Worm (Caenorhabditis elegans): ENCODE data around the gene F37B4.10.
A peak's percentile ranks its signal among the peaks of the same experiment; 100 is the strongest.

F37B4.10 gene

DNA sequence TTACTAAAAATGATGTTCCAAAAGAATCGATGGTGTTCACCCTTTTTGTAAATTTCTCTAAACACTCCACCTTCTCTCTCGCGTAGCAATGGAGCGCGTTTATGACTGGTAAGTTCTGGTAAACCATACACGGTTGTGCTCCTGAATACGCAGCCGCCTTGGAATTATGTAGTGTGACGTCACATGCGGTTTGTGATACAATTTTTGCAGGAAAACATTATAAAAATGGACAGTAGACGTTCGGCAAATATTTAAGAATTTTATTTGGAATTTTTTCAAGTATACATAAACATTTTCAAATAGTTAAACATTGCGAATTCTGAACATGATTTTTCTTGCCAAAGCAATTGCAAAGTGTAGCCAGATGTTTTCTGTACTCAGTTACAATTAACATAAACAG lies at the start of gene F37B4.10:
F37B4.10 (minus strand) TSS at position 101 of the 400 bp plus-strand sequence.
- no peak for TF ChIP-seq nhr-237 (tag; optimal IDR thresholded peaks at IDR 0.05)
- TF ChIP-seq nhr-12 (tag; optimal IDR thresholded peaks at IDR 0.05) = no peak
- TF ChIP-seq zip-8 (tag; optimal IDR thresholded peaks at IDR 0.05) = peak; percentile 31
- TF ChIP-seq mab-5 (tag; optimal IDR thresholded peaks at IDR 0.05) = no peak
- no peak for TF ChIP-seq flh-1 (GFP tag; optimal IDR thresholded peaks at IDR 0.05)
- TF ChIP-seq ceh-43 (GFP tag; optimal IDR thresholded peaks at IDR 0.05) = no peak
- TF ChIP-seq unc-39 (tag; optimal IDR thresholded peaks at IDR 0.05) = no peak
- peak; percentile 8 for TF ChIP-seq mep-1 (tag; optimal IDR thresholded peaks at IDR 0.05)

DNA sequence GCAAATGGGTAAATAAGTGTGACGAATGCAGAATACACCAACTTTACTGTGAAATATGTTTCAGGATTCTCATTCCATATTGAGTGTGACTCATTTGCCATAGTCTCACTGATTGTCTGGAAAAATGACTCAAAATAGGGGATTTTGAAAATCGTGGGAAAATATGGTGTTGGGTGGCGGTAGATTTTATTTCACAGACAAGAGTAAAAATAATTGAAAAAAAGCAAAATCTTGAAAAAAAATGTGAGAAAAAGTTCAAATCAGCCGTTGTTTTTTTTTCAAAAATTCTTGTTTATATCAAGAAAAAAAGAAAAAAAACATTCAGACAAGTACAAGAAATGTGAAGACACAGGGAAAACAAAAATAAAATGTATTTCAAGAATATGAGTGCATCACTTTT lies 45.2 kb upstream of the F37B4.10 start, which contains the start of gene srh-38:
srh-38 (minus strand) TSS at position 101 of the 400 bp plus-strand sequence.
- TF ChIP-seq nhr-2 (tag; optimal IDR thresholded peaks at IDR 0.05) (no peak), ham-2 (GFP tag; optimal IDR thresholded peaks at IDR 0.05) (no peak), zip-8 (tag; optimal IDR thresholded peaks at IDR 0.05) (no peak), nhr-12 (tag; optimal IDR thresholded peaks at IDR 0.05) (no peak), bed-3 (GFP tag; optimal IDR thresholded peaks at IDR 0.05) (no peak), mab-5 (tag; optimal IDR thresholded peaks at IDR 0.05) (no peak), ces-1 (GFP tag; optimal IDR thresholded peaks at IDR 0.05) (no peak), unc-39 (tag; optimal IDR thresholded peaks at IDR 0.05) (no peak), hlh-1 (tag; optimal IDR thresholded peaks at IDR 0.05) (no peak), nhr-28 (tag; optimal IDR thresholded peaks at IDR 0.05) (no peak), lin-13 (tag; optimal IDR thresholded peaks at IDR 0.05) (no peak), ceh-39 (tag; optimal IDR thresholded peaks at IDR 0.05) (no peak), pha-4 (tag; optimal IDR thresholded peaks at IDR 0.05) (no peak), elt-3 (tag; optimal IDR thresholded peaks at IDR 0.05) (no peak), ceh-83 (GFP tag; optimal IDR thresholded peaks at IDR 0.05) (no peak), cnd-1 (tag; optimal IDR thresholded peaks at IDR 0.05) (no peak), blmp-1 (tag; optimal IDR thresholded peaks at IDR 0.05) (no peak), mep-1 (tag; optimal IDR thresholded peaks at IDR 0.05) (no peak)

DNA sequence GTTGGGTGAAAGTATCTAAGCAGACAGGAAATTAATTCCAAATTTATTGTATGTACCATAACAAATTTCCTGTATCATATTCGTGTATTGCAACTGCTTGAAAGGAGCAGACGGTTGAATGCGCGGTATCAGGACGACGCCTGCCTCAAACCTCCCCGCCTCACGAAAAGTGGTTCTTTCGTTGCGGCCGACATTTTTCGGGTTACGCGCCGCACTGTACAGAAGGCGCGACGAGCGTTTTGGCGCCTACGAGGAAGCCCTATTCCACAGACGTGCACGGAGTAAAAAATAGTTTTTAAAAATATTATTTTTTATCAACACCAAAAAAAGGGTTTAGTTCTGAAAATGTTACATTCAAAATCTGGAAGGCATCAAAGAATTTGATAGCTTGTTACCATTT lies 42.7 kb upstream of the F37B4.10 start:
- TF ChIP-seq nhr-2 (tag; optimal IDR thresholded peaks at IDR 0.05) (no peak), bed-3 (GFP tag; optimal IDR thresholded peaks at IDR 0.05) (no peak), ceh-83 (GFP tag; optimal IDR thresholded peaks at IDR 0.05) (no peak), unc-120 (tag; optimal IDR thresholded peaks at IDR 0.05; ENCODE audit: poor library complexity, severe bottlenecking) (no peak), ceh-39 (tag; optimal IDR thresholded peaks at IDR 0.05) (no peak), M03D4.4 (tag; optimal IDR thresholded peaks at IDR 0.05) (no peak), hlh-1 (tag; optimal IDR thresholded peaks at IDR 0.05) (no peak), elt-1 (tag; optimal IDR thresholded peaks at IDR 0.05; ENCODE audit: borderline replicate concordance, insufficient read depth) (no peak), snpc-4 (tag; optimal IDR thresholded peaks at IDR 0.05) (no peak), pha-4 (tag; optimal IDR thresholded peaks at IDR 0.05) (no peak), nhr-237 (tag; optimal IDR thresholded peaks at IDR 0.05) (no peak), mls-2 (tag; optimal IDR thresholded peaks at IDR 0.05) (no peak), mab-5 (tag; optimal IDR thresholded peaks at IDR 0.05) (no peak), unc-62 (GFP tag; optimal IDR thresholded peaks at IDR 0.05) (no peak), lsy-2 (tag; optimal IDR thresholded peaks at IDR 0.05) (no peak), ceh-43 (GFP tag; optimal IDR thresholded peaks at IDR 0.05) (no peak), unc-39 (tag; optimal IDR thresholded peaks at IDR 0.05) (no peak)

DNA sequence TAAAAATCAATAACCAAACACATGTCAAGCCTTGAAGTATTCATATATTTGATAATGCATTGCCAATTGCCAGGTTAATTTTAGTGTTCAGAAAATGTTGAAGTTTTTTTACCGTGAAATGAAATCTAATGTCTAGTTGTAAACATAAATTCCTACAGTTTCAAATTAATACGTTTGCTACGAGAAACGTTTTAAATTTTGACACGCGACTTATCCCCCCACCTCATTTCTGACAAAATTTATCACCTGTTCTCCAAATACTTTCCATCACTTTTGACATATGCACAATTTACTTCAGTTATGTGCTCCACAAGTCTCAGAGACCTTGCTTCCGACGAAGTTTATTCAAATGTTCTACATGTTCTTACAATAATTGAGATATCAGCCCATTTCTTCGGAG lies 36.5 kb upstream of the F37B4.10 start, which contains the start of gene srh-146:
srh-146 (plus strand) TSS at position 301 of the 400 bp plus-strand sequence.
- no peak for TF ChIP-seq tbx-8 (GFP tag; optimal IDR thresholded peaks at IDR 0.05)
- TF ChIP-seq mep-1 (tag; optimal IDR thresholded peaks at IDR 0.05) = no peak

DNA sequence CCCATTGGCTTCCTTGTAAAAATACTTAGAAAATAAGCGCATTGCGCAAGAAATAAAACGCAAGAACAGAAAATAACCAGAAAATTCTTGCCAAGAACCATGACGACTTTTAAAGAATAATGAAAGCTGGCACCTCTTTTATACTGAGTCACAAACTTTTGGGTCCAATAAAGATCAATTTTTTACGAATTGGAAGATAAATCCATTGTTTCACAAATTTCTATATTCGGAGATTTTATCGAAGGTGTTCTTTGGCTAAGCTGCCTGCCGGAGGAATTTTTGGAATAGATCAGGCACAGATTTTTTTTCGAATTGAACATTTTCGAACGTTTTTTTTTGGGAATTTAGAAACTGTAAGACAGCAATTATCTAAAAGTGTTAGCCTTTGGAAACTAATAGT lies 35.5 kb upstream of the F37B4.10 start, which contains the start of gene C31B8.9:
C31B8.9 (minus strand) TSS at position 101 of the 400 bp plus-strand sequence.
- TF ChIP-seq lsy-2 (tag; optimal IDR thresholded peaks at IDR 0.05) (no peak), unc-120 (tag; optimal IDR thresholded peaks at IDR 0.05; ENCODE audit: poor library complexity, severe bottlenecking) (no peak), pha-4 (tag; optimal IDR thresholded peaks at IDR 0.05) (no peak), elt-1 (tag; optimal IDR thresholded peaks at IDR 0.05; ENCODE audit: borderline replicate concordance, insufficient read depth) (no peak), flh-1 (GFP tag; optimal IDR thresholded peaks at IDR 0.05) (no peak), mls-2 (tag; optimal IDR thresholded peaks at IDR 0.05) (no peak), blmp-1 (tag; optimal IDR thresholded peaks at IDR 0.05) (no peak), cnd-1 (tag; optimal IDR thresholded peaks at IDR 0.05) (no peak), ceh-39 (tag; optimal IDR thresholded peaks at IDR 0.05) (no peak), nhr-12 (tag; optimal IDR thresholded peaks at IDR 0.05) (no peak), ceh-83 (GFP tag; optimal IDR thresholded peaks at IDR 0.05) (no peak), lin-32 (GFP tag; optimal IDR thresholded peaks at IDR 0.05) (no peak), bed-3 (GFP tag; optimal IDR thresholded peaks at IDR 0.05) (no peak), elt-3 (tag; optimal IDR thresholded peaks at IDR 0.05) (no peak), ztf-11 (tag; optimal IDR thresholded peaks at IDR 0.05) (no peak)

Measured in whole organism, mixed stage, embryonic.